Worm (Caenorhabditis elegans) whole organism, L4/young adult: ENCODE data around the gene srx-131.

ENCODE experiments used
- W03F9.2 ChIP-seq: fragments of 150-350 bp; optimal IDR thresholded peaks from 2 replicates; lab custom pipeline; 2014; ENCODE audit warnings: missing biosample characterization, missing genetic modification characterization
- dao-5 ChIP-seq: sonication (generic microtip); optimal IDR thresholded peaks from 2 replicates; lab custom pipeline; 2016; ENCODE audit warnings: missing genotype, missing genetic modification characterization, moderate library complexity, missing compliant biosample characterization
- him-1 ChIP-seq: sonication (generic microtip); optimal IDR thresholded peaks from 2 replicates; lab custom pipeline; 2016; ENCODE audit warnings: missing genotype, missing genetic modification reagents, missing genetic modification characterization, missing compliant biosample characterization

srx-131 gene

ce11 chrV:13839433-13839832, 5.8 kb upstream of the srx-131 start, which contains the start of gene F55B12.10:
F55B12.10 (plus strand) TSS chrV:13839733.
- no peak for TF ChIP-seq W03F9.2 (tag; lab: Kevin White, UChicago)
- TF ChIP-seq him-1 (tag; lab: Kevin White, UChicago), result no peak
- no peak for TF ChIP-seq dao-5 (tag; lab: Kevin White, UChicago)

- TF ChIP-seq him-1 (tag; lab: Kevin White, UChicago), result no peak
- TF ChIP-seq W03F9.2 (tag; lab: Kevin White, UChicago), result no peak
- no peak for TF ChIP-seq dao-5 (tag; lab: Kevin White, UChicago)
Observed at ce11 chrV:13840909-13841308, 4.3 kb upstream of the srx-131 start, which contains the start of gene srx-17. srx-17 (plus strand) TSS chrV:13841209.

DNA sequence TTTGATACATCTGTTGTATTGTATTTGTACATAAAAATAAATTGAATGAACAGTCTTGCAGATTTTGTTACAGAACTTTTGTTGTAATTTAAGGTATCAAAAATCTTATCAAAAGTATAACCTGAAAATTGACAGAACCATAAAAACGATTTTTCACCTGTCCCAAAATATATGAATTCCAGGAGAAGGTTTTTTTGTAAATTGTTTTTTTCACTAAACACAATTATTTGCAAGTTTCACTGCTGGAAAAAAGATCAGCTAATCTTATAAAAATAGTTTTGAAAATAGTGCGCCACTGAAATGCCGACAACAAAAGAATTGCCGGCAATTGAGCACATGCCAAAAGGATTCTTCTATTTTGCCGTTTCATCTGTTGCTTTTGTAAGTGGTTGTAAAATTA, 2.1 kb upstream of the srx-131 start, which contains the start of gene srx-130:
Gene srx-130 (plus strand): TSS at position 301 of the 400 bp plus-strand sequence.
- no peak for TF ChIP-seq W03F9.2 (tag; lab: Kevin White, UChicago)
- no peak for TF ChIP-seq him-1 (tag; lab: Kevin White, UChicago)
- TF ChIP-seq dao-5 (tag; lab: Kevin White, UChicago), result no peak

DNA sequence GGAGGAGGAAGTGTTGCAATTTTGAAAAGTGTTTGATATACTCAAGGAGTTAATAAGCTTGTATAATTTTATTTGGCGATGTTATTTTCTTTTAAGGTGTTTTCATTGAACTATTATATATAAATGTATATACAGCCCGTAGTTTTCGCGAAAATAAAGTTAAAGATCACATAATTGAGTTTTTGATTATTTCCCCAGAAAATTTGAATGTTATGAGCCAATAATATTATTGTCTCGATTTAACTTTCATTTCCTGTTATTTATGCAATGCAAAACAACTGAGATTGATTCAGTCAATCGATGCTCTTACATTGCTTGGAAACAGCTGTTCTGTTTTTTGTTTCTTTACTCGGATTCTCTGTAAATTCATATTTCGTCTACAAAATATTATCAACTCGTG, 3.1 kb downstream of the srx-131 start, which contains the start of gene srx-133:
Gene srx-133 (plus strand): TSS at position 301 of the 400 bp plus-strand sequence.
- no peak for TF ChIP-seq W03F9.2 (tag; lab: Kevin White, UChicago)
- TF ChIP-seq him-1 (tag; lab: Kevin White, UChicago), result no peak
- TF ChIP-seq dao-5 (tag; lab: Kevin White, UChicago), result no peak

DNA sequence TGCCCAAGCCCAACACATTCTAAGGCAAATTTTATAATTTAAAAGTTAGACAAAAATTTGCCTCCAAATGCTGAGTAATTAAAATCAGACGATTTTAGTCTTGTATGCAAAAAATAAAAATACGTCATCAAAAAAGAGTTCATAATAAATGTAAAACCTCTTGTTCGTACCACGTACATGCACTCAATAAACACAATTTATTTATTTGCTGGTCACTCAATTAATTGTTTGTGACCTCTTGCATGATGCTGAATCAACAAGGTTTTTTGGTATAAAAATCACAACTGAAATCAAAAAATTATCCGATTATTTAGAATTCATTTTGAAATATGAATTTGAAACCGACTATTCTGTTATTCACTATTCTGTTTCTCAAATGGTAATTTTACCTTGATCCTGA, 4.9 kb downstream of the srx-131 start, which contains the start of gene hpx-2:
Gene hpx-2 (plus strand): TSS at position 301 of the 400 bp plus-strand sequence.
- TF ChIP-seq W03F9.2 (tag; lab: Kevin White, UChicago) (no peak), him-1 (tag; lab: Kevin White, UChicago) (no peak), dao-5 (tag; lab: Kevin White, UChicago) (no peak)

DNA sequence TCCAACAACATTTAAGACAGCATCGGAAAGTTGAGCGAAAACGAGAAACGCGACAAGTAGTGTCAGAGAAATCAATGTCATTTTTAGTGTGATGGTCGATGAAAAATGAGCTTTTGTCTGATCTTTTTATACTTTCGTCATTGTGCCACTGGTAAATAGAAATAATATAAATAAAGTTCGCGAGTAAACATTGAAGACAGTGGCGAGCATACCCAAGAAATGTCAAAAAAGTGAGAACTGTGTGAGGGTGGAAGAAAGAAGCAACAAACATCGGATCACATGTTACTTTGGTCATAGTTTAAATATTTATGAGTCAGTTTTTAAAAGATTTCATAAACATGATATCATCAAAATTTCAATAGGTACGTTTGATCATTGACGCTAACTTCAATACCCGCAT, 9.1 kb downstream of the srx-131 start, which contains the start of gene ttr-21:
Gene ttr-21 (minus strand): TSS at position 100 of the 400 bp plus-strand sequence.
- TF ChIP-seq him-1 (tag; lab: Kevin White, UChicago) (no peak), dao-5 (tag; lab: Kevin White, UChicago) (no peak), W03F9.2 (tag; lab: Kevin White, UChicago) (no peak)

DNA sequence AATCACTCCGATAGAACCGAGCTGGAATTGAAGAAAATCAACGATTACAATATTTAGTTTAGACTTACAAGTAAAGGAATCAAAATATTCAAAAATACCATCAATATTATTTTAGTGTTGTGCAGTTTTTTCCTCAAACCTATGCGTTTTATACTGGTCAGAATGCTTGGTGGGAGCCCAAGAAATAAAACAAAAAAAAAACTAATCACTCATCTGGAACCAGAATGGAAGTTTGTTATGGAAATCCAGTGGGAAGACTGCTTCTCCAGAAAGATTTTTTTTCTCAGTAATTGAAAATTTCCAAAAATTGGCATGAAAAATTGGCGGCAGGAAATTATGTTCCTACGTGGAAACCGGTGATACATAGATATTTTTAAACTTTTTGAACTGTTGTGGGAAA, 11.1 kb downstream of the srx-131 start, which contains the start of gene srx-134:
Gene srx-134 (minus strand): TSS at position 101 of the 400 bp plus-strand sequence.
- TF ChIP-seq him-1 (tag; lab: Kevin White, UChicago) (no peak), W03F9.2 (tag; lab: Kevin White, UChicago) (no peak), dao-5 (tag; lab: Kevin White, UChicago) (no peak)

ce11 chrV:13857132-13857531, 11.9 kb downstream of the srx-131 start, which contains the start of gene srx-136:
srx-136 (plus strand) TSS chrV:13857432.
- no peak for TF ChIP-seq him-1 (tag; lab: Kevin White, UChicago)
- TF ChIP-seq dao-5 (tag; lab: Kevin White, UChicago), result no peak
- no peak for TF ChIP-seq W03F9.2 (tag; lab: Kevin White, UChicago)

DNA sequence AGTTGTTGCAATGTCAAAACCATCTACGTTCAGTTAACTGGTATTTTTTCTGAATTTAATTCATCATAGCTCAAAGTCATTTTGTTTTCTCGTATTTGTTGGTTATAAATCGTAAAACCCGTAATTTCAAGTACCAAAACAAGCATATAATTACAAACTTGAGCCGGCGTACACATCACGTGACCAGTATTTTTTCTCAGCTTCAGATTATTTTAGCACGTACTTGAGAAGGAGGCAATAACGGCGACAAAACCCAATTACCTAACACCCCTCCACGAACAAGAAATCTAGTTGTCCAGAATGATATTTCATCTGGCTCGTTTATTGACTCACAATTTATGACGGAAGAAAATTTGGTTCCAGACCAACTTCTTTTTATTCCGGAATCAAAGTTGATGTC, 13.7 kb downstream of the srx-131 start, which contains the start of gene srx-135:
Gene srx-135 (plus strand): TSS at position 301 of the 400 bp plus-strand sequence.
- TF ChIP-seq him-1 (tag; lab: Kevin White, UChicago), result no peak
- TF ChIP-seq dao-5 (tag; lab: Kevin White, UChicago), result no peak
- TF ChIP-seq W03F9.2 (tag; lab: Kevin White, UChicago), result no peak

DNA sequence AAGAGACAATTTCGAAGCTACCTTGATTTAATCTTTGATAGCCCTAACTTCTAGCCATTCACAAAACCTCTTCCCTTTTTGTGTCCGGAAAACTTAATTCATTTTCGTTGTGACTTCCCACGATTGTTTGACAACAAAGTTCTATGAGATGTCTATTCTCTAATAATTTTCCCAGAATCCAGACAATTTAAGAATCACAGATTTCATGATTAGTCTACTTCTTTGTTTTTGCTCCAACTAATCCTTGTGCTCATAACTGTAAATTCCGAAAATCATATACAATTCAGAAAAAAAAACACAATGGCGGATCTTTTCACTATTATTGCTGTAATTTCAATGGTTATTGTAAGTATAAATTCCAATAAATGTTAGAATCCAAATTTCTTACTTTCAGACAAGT, 17.3 kb downstream of the srx-131 start, which contains the start of gene srx-137:
Gene srx-137 (plus strand): TSS at position 301 of the 400 bp plus-strand sequence.
- no peak for TF ChIP-seq him-1 (tag; lab: Kevin White, UChicago)

DNA sequence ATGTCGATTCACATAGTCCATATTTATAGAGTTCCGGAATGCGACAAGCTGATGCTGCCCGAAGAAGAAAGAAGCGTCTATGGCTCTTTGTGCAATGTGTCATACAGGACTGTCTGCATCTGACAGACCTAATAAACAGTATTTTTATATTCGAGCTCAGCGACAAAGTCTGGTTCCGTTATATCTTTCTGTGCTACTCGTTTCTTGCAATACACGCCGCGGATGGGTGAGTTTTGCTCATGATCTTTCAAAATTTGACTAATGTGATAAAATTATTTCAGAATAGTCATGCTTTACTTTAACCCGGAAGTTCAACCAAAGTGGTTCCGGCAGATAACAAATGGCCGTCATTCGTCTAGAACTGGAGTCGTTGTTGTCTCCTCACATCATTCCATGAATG, 18.5 kb downstream of the srx-131 start:
- TF ChIP-seq dao-5 (tag; lab: Kevin White, UChicago), result no peak
- TF ChIP-seq W03F9.2 (tag; lab: Kevin White, UChicago), result no peak
- no peak for TF ChIP-seq him-1 (tag; lab: Kevin White, UChicago)

DNA sequence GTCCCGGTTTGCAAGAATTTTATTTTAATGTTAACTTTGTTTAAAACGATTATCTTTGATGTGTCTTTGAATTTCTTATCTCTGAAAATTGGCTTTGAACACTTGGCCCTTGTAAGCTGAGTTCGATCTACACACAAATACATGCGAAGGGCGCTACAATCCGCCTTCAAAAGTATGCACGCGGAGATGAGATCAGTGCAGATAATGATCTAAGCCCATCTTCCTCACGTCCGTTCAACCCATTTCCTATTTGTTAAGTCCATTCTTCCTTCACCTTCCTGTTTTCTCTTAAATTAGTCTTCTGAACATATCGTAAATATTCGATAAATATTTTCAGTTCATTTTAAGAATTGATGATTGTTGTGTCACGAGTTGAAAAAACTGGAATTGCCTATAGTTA, 21.1 kb downstream of the srx-131 start, which contains the start of gene nhr-175:
Gene nhr-175 (plus strand): TSS at position 339 of the 400 bp plus-strand sequence.
- TF ChIP-seq dao-5 (tag; lab: Kevin White, UChicago), result no peak
- no peak for TF ChIP-seq him-1 (tag; lab: Kevin White, UChicago)
- TF ChIP-seq W03F9.2 (tag; lab: Kevin White, UChicago), result no peak

DNA sequence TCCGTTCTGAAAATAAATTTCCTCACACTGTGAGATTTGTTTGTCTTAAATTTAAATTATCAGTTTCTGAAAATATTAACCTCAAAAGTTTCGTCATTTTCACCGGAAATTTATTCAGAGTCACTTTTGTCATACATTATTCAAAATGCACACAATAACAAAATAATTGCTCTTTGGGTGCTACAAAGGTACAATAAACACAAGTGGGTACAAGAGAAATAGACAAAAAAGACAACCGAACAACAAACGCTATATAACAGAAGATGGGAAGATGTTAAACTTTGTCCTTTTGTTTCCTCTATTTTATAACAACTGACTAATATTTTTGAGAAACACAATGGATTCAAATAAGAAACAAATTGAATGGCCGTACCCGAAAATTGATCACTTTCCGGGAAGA, 24.3 kb downstream of the srx-131 start:
- TF ChIP-seq W03F9.2 (tag; lab: Kevin White, UChicago) (no peak), him-1 (tag; lab: Kevin White, UChicago) (no peak), dao-5 (tag; lab: Kevin White, UChicago) (no peak)

DNA sequence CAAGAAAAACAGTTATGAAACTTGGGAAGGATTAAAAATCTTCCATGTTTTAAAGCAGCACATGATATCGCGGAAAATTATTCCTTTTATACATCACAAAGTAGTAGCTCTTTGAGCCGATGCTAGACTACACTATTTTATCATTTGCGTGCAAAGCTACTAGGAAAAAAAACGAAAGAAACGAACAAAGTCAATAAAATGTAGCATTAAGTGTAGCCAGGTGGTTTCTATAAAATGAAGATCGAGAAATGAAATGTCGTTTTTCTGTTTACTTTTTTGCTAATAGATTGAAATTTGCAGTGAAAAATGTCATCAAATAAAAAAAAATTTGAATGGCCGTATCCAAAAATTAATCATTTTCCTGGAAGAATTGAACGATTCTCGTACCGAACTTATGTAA, 27.7 kb downstream of the srx-131 start, which contains the start of gene cpt-5:
Gene cpt-5 (plus strand): TSS at position 301 of the 400 bp plus-strand sequence.
- TF ChIP-seq him-1 (tag; lab: Kevin White, UChicago) (no peak), W03F9.2 (tag; lab: Kevin White, UChicago) (no peak), dao-5 (tag; lab: Kevin White, UChicago) (no peak)
